Worm (Caenorhabditis elegans): ENCODE data around the gene F58G11.4.

DNA sequence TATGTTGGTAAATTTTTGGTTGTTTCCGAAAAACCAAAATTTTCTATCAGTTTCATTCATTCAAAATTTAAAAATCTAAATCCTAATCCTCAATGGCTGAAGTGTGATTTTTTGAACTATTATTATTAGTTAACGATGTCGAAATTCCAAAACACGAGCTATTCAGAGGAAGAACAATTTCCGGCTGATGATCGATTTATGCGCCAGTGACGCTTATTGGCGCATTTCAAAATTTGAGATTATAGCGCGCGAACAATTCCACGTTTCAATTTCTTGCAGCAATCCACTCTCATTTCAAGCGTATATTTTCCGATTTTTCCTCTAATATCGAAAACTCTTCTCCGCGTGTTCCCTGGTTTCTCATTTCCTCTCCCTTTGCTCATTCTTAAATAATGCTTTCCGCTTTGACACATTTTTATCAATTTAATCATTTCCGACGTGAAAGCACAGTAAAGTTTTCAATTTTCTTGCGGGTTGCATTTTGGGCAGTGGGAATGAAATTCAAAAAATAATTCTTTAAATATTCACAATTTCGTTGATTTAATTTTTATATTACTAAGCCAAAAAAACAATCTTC is 8.0 kb upstream of the F58G11.4 start:
- no peak for TF ChIP-seq dao-5 (tag; optimal IDR thresholded peaks at IDR 0.05)
- no peak for TF ChIP-seq W03F9.2 (tag; optimal IDR thresholded peaks at IDR 0.05)
